Fruit fly (Drosophila melanogaster) whole organism, embryonic: ENCODE measurements around the gene CG11726.

Experiments
- CG10565 ChIP-seq: fragments of 200-800 bp; sonication (Bioruptor generic); optimal IDR thresholded peaks from 3 replicates; lab custom pipeline; 2016; ENCODE audit warnings: missing biosample characterization, mild to moderate bottlenecking, missing genetic modification characterization
- CG11398 ChIP-seq: fragments of 200-800 bp; sonication (Bioruptor generic); optimal IDR thresholded peaks from 2 replicates; lab custom pipeline; 2016; ENCODE audit warnings: missing biosample characterization, missing genetic modification characterization
- CG2678 ChIP-seq: fragments of 200-800 bp; sonication (Bioruptor generic); optimal IDR thresholded peaks from 3 replicates; lab custom pipeline; 2019; ENCODE audit warnings: missing biosample characterization, mild to moderate bottlenecking, missing genetic modification characterization, moderate library complexity
- CG31224 ChIP-seq: fragments of 200-800 bp; sonication (Bioruptor generic); IDR thresholded peaks from 2 replicates; pipeline ENCODE4 v1.3.6; 2022; ENCODE audit warnings: missing biosample characterization, missing genetic modification characterization
- CG9817 ChIP-seq: fragments of 200-800 bp; sonication (Bioruptor generic); optimal IDR thresholded peaks from 2 replicates; lab custom pipeline; 2018; ENCODE audit warnings: missing biosample characterization, mild to moderate bottlenecking, missing genetic modification characterization, moderate library complexity
- Scr ChIP-seq: fragments of 200-800 bp; sonication (Bioruptor generic); IDR thresholded peaks from 2 replicates; pipeline ENCODE4 v1.3.6; 2022; ENCODE audit warnings: missing biosample characterization, missing genetic modification characterization; ENCODE audit not compliant: partially characterized antibody
- bbx ChIP-seq: fragments of 200-800 bp; sonication (Bioruptor generic); IDR thresholded peaks from 2 replicates; pipeline ENCODE4 v1.3.6; 2022; ENCODE audit warnings: missing biosample characterization, missing genetic modification characterization; ENCODE audit not compliant: partially characterized antibody
- ftz-f1 ChIP-seq: fragments of 200-800 bp; sonication (Bioruptor generic); optimal IDR thresholded peaks from 2 replicates; lab custom pipeline; 2016; ENCODE audit warnings: missing biosample characterization, missing genetic modification characterization
- mam ChIP-seq: fragments of 200-800 bp; sonication (Bioruptor generic); optimal IDR thresholded peaks from 3 replicates; lab custom pipeline; 2016; ENCODE audit warnings: missing biosample characterization, missing genetic modification characterization
- prd ChIP-seq, 3 experiments: fragments of >200 bp in 2 of 3; fragments of 200-800 bp in 1 of 3; sonication (Bioruptor generic) in 1 of 3; optimal IDR thresholded peaks in 2 of 3; IDR thresholded peaks in 1 of 3; 2 replicates in 2 of 3; 3 replicates in 1 of 3; pipeline versions ENCODE4 v1.3.6 to Lab custom; 2017 to 2022; ENCODE audit warnings: missing biosample characterization in 1 of 3, missing genetic modification characterization in 1 of 3

DNA sequence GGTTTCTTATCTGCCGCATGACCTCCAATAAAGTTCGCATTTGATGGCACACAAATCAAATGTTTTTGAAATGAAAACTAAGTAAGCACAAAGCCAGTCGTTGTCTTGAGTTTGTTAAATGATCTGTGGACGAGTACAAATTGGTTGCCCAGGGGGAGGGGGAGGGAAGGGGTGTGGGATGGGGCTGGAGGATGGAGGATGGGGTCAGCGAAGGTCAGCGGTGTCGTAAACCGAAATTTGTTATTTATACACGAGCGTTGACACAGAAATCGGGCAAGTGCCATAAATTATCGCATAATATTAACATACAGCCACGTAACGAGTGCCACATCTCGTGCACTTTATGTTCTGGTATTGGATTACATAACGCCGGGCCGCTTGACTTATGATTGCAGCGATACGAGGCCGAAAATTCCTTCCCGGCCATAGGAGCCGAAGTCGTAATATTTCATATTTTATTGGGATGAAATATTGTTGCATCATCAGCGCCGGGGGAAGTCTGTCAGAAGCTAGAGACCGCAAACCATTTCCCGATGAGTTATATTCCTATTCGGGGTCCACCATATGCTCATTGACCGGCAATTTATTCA lies 18.2 kb upstream of the CG11726 start:
- TF ChIP-seq CG2678 (tag; lab: Kevin White, UChicago) (no peak), CG31224 (GFP tag; lab: Robert Waterston, UW) (no peak), CG11398 (no peak), bbx (GFP tag; lab: Robert Waterston, UW) (no peak), mam (GFP tag; lab: Kevin White, UChicago) (no peak), CG9817 (tag; lab: Kevin White, UChicago) (no peak), CG10565 (GFP tag; lab: Kevin White, UChicago) (no peak), prd (optimal IDR thresholded peaks at IDR 0.05; lab: Kevin White, UChicago) (no peak), prd (GFP tag; IDR thresholded peaks at IDR 0.05; lab: Robert Waterston, UW) (no peak), Scr (GFP tag; lab: Robert Waterston, UW) (no peak), ftz-f1 (GFP tag; lab: Kevin White, UChicago) (no peak)
